Worm (Caenorhabditis elegans) whole organism, L4/young adult: ENCODE results near the gene F53A9.6.

Experiments used
- W03F9.2 ChIP-seq: fragments of 150-350 bp; optimal IDR thresholded peaks from 2 replicates; lab custom pipeline; 2014; ENCODE audit warnings: missing biosample characterization, missing genetic modification characterization
- dao-5 ChIP-seq: sonication (generic microtip); optimal IDR thresholded peaks from 2 replicates; lab custom pipeline; 2016; ENCODE audit warnings: missing genotype, missing genetic modification characterization, moderate library complexity, missing compliant biosample characterization
- him-1 ChIP-seq: sonication (generic microtip); optimal IDR thresholded peaks from 2 replicates; lab custom pipeline; 2016; ENCODE audit warnings: missing genotype, missing genetic modification reagents, missing genetic modification characterization, missing compliant biosample characterization

- TF ChIP-seq him-1 (tag; lab: Kevin White, UChicago) = no peak
- TF ChIP-seq dao-5 (tag; lab: Kevin White, UChicago) = no peak
- no peak for TF ChIP-seq W03F9.2
Measured at ce11 chrX:8755987-8756386, 42.4 kb upstream of the F53A9.6 start.
